Worm (Caenorhabditis elegans): ENCODE results near the gene twk-43.

DNA sequence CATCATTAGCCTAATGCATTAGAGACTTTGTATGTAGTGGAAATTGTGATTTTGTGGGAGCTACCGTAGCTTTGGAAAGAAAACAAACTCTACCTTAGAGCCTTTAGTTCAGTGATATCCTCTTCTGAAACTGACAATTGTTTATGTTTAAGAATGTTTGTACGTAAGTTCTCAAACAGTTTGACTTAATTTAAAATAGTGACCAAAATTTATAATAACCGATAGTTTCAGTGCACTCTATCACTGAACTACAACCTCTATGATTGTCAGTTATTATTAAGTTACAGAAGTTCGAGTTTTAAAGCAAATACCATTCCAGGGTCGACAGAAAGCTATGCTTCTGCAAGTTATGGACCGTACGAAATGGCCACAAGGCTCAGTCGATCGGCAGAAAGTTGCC is 37.5 kb upstream of the twk-43 start, which contains the start of gene C50B6.1:
- TF ChIP-seq dmd-4 (tag; optimal IDR thresholded peaks at IDR 0.05; ENCODE audit: borderline replicate concordance), result no peak
- TF ChIP-seq ama-1 (optimal IDR thresholded peaks at IDR 0.05), result no peak
- no peak for TF ChIP-seq ceh-2 (tag; optimal IDR thresholded peaks at IDR 0.05)
- no peak for TF ChIP-seq pha-4 (tag; optimal IDR thresholded peaks at IDR 0.05)

All from whole organism, late embryonic.